Fruit fly (Drosophila melanogaster): ENCODE data around the gene CG4520.

Gene CG4520

DNA sequence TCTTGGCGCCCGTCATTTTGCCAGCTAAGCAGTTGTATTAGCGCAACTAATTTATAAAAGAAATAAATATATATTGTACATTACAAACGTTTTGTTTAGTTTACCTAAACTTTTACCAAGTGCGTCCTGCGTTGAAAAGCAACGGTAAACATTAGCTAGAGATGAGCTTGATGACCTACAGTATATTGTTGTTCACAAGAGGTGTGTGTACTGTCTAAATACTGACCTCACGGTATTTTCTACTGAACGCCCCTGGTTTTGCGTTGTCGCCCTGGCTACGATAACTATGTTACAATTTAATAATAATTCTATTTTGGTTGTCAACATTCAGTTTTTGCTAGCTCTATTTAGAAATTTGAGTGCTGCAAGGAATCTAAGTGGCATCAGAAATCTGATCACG, 48.0 kb downstream of the CG4520 start, which contains the start of gene Acyp2 (continued):
- TF ChIP-seq Dad (GFP tag; optimal IDR thresholded peaks at IDR 0.05) = no peak
- no peak for TF ChIP-seq ken (GFP tag; IDR thresholded peaks at IDR 0.05)
- 0 out of 3 replicates have a peak, but pooled peaks have one; percentile 44 for TF ChIP-seq CG11456 (GFP tag; IDR thresholded peaks at IDR 0.05)
- TF ChIP-seq Gug (GFP tag; IDR thresholded peaks at IDR 0.05) = peak; percentile 36; the same call in 1 of the 4 replicates
- peak; percentile 5 for TF ChIP-seq vfl (GFP tag; optimal IDR thresholded peaks at IDR 0.05)
- TF ChIP-seq MBD-R2 (GFP tag; IDR thresholded peaks at IDR 0.05) = peak; percentile 88
- peak; percentile 6; the same call in 1 of the 2 replicates for TF ChIP-seq wdn (GFP tag; IDR thresholded peaks at IDR 0.05)
- peak; percentile 41 for TF ChIP-seq nmo (GFP tag; optimal IDR thresholded peaks at IDR 0.05)
- no peak for TF ChIP-seq Ravus (GFP tag; IDR thresholded peaks at IDR 0.05)
- TF ChIP-seq p53 (GFP tag; optimal IDR thresholded peaks at IDR 0.05) = no peak
- peak; percentile 29 for TF ChIP-seq sug (tag; optimal IDR thresholded peaks at IDR 0.05)
- peak; percentile 80 for TF ChIP-seq sens (GFP tag)
- TF ChIP-seq CG12659 (GFP tag; optimal IDR thresholded peaks at IDR 0.05) = peak; percentile 77
- TF ChIP-seq Adf1 (GFP tag; IDR thresholded peaks at IDR 0.05) = no peak
- TF ChIP-seq Xbp1 (GFP tag; optimal IDR thresholded peaks at IDR 0.05) = peak; percentile 51
- peak; percentile 95 for TF ChIP-seq Ets65A (GFP tag)
- TF ChIP-seq pan (optimal IDR thresholded peaks at IDR 0.05) = no peak
- TF ChIP-seq pan (GFP tag; optimal IDR thresholded peaks at IDR 0.05 in 1 of 2, IDR thresholded peaks at IDR 0.05 in 1 of 2) = peak in 1 of 2 experiments; percentile 51
- TF ChIP-seq sob (GFP tag; IDR thresholded peaks at IDR 0.05) = peak; percentile 16; the same call in 1 of the 2 replicates
- TF ChIP-seq CG12071 (GFP tag; optimal IDR thresholded peaks at IDR 0.05) = no peak
- no peak for TF ChIP-seq CG3726 (GFP tag; IDR thresholded peaks at IDR 0.05)
- TF ChIP-seq Abd-B (GFP tag; optimal IDR thresholded peaks at IDR 0.05) = no peak
- TF ChIP-seq gsb (GFP tag; IDR thresholded peaks at IDR 0.05) = no peak
- TF ChIP-seq Pdp1 (GFP tag; optimal IDR thresholded peaks at IDR 0.05) = peak in 1 of 2 experiments; percentile 48
- TF ChIP-seq gt (GFP tag; IDR thresholded peaks at IDR 0.05) = no peak
- peak; percentile 0 for TF ChIP-seq CG9817 (tag; optimal IDR thresholded peaks at IDR 0.05)
- no peak for TF ChIP-seq eve (GFP tag; optimal IDR thresholded peaks at IDR 0.05)
- peak; percentile 23 for TF ChIP-seq pum (GFP tag; optimal IDR thresholded peaks at IDR 0.05)
- no peak for TF ChIP-seq bcd (GFP tag; optimal IDR thresholded peaks at IDR 0.05)
- TF ChIP-seq Kr (GFP tag; optimal IDR thresholded peaks at IDR 0.05) = no peak
- peak; percentile 45 for TF ChIP-seq CG17829 (tag; optimal IDR thresholded peaks at IDR 0.05)
- TF ChIP-seq caup (GFP tag; optimal IDR thresholded peaks at IDR 0.05; ENCODE audit: severe bottlenecking) = peak; percentile 36
- TF ChIP-seq chinmo (GFP tag; IDR thresholded peaks at IDR 0.05; ENCODE audit: partially characterized antibody) = peak; percentile 58; the same call in 1 of the 4 replicates
- peak; percentile 53 for TF ChIP-seq Dp (GFP tag; optimal IDR thresholded peaks at IDR 0.05)
- TF ChIP-seq dm (GFP tag; optimal IDR thresholded peaks at IDR 0.05) = peak; percentile 9
- peak; percentile 53 for TF ChIP-seq Scr (GFP tag; IDR thresholded peaks at IDR 0.05; ENCODE audit: partially characterized antibody)
- TF ChIP-seq CG3281 (GFP tag; optimal IDR thresholded peaks at IDR 0.05) = peak; percentile 49
- TF ChIP-seq CG13624 (GFP tag; optimal IDR thresholded peaks at IDR 0.05) = peak; percentile 27
- TF ChIP-seq Antp (GFP tag; optimal IDR thresholded peaks at IDR 0.05) = peak; percentile 46
- peak; percentile 91 for TF ChIP-seq pzg (GFP tag; optimal IDR thresholded peaks at IDR 0.05)
- TF ChIP-seq CG1647 (GFP tag; optimal IDR thresholded peaks at IDR 0.05) = no peak
- TF ChIP-seq en (GFP tag; optimal IDR thresholded peaks at IDR 0.05) = no peak
- peak; percentile 17 for TF ChIP-seq tx (GFP tag; optimal IDR thresholded peaks at IDR 0.05)
- peak; percentile 74 for TF ChIP-seq Rfx (GFP tag; IDR thresholded peaks at IDR 0.05)
- TF ChIP-seq Nf-YC (tag; optimal IDR thresholded peaks at IDR 0.05) = no peak
- peak; percentile 31; the same call in 1 of the 2 replicates for TF ChIP-seq tna (GFP tag; IDR thresholded peaks at IDR 0.05; ENCODE audit: partially characterized antibody)
- TF ChIP-seq CG2116 (GFP tag; optimal IDR thresholded peaks at IDR 0.05) = peak; percentile 41
- peak; percentile 89 for TF ChIP-seq Med (GFP tag)
- no peak for TF ChIP-seq CG4282 (GFP tag; optimal IDR thresholded peaks at IDR 0.05)
- peak; percentile 31 for TF ChIP-seq CG15601 (tag; optimal IDR thresholded peaks at IDR 0.05)
- TF ChIP-seq MESR4 (GFP tag; optimal IDR thresholded peaks at IDR 0.05) = peak; percentile 51

All from whole organism, embryonic.